Fruit fly (Drosophila melanogaster) whole organism, embryonic: ENCODE data around the gene Jarid2.

Source experiments
- ATbp ChIP-seq: fragments of 200-800 bp; sonication (Bioruptor generic); optimal IDR thresholded peaks from 2 replicates; lab custom pipeline; 2017; ENCODE audit warnings: missing biosample characterization, mild to moderate bottlenecking, missing genetic modification characterization, missing genetic modification reagents
- Ada2b ChIP-seq: fragments of 200-800 bp; sonication (Bioruptor generic); IDR thresholded peaks from 2 replicates; pipeline ENCODE4 v1.3.6; 2022; ENCODE audit warnings: missing biosample characterization, missing genetic modification characterization
- Adf1 ChIP-seq: fragments of 200-800 bp; sonication (Bioruptor generic); IDR thresholded peaks from 2 replicates; pipeline ENCODE4 v1.3.6; 2022; ENCODE audit warnings: missing biosample characterization, missing genetic modification characterization
- Aef1 ChIP-seq: fragments of 200-800 bp; sonication (Bioruptor generic); IDR thresholded peaks from 3 replicates; pipeline ENCODE4 v1.3.6; 2022; ENCODE audit warnings: missing biosample characterization, missing genetic modification characterization
- CG10462 ChIP-seq: fragments of 200-800 bp; sonication (Bioruptor generic); optimal IDR thresholded peaks from 2 replicates; lab custom pipeline; 2016; ENCODE audit warnings: missing biosample characterization, missing genetic modification characterization
- CG11504 ChIP-seq: fragments of 200-800 bp; sonication (Bioruptor generic); optimal IDR thresholded peaks from 3 replicates; lab custom pipeline; 2019; ENCODE audit warnings: missing biosample characterization, mild to moderate bottlenecking, missing genetic modification characterization, moderate library complexity
- CG11723 ChIP-seq: fragments of 200-800 bp; sonication (Bioruptor generic); optimal IDR thresholded peaks from 2 replicates; lab custom pipeline; 2017; ENCODE audit warnings: missing biosample characterization, mild to moderate bottlenecking, missing genetic modification characterization
- CG12299 ChIP-seq: fragments of 200-800 bp; sonication (Bioruptor generic); optimal IDR thresholded peaks from 2 replicates; lab custom pipeline; 2018; ENCODE audit warnings: missing biosample characterization, mild to moderate bottlenecking, missing genetic modification characterization
- CG12391 ChIP-seq: fragments of 200-800 bp; sonication (Bioruptor generic); optimal IDR thresholded peaks from 3 replicates; lab custom pipeline; 2018; ENCODE audit warnings: missing biosample characterization, mild to moderate bottlenecking, missing genetic modification characterization, moderate library complexity
- CG1602 ChIP-seq: fragments of 200-800 bp; sonication (Bioruptor generic); optimal IDR thresholded peaks from 3 replicates; lab custom pipeline; 2016; ENCODE audit warnings: missing biosample characterization, missing genetic modification characterization
- CG16815 ChIP-seq: fragments of 200-800 bp; sonication (Bioruptor generic); optimal IDR thresholded peaks from 3 replicates; lab custom pipeline; 2017; ENCODE audit warnings: missing biosample characterization, mild to moderate bottlenecking, missing genetic modification characterization
- CG18262 ChIP-seq: fragments of 200-800 bp; optimal IDR thresholded peaks from 3 replicates; lab custom pipeline; 2019; ENCODE audit warnings: missing biosample characterization, mild to moderate bottlenecking, missing genetic modification characterization, moderate library complexity
- CG30431 ChIP-seq: fragments of 200-800 bp; sonication (Bioruptor generic); optimal IDR thresholded peaks from 2 replicates; lab custom pipeline; 2017; ENCODE audit warnings: missing biosample characterization, missing genetic modification characterization
- CG33557 ChIP-seq: fragments of 200-800 bp; sonication (Bioruptor generic); optimal IDR thresholded peaks from 2 replicates; lab custom pipeline; 2019; ENCODE audit warnings: missing biosample characterization, mild to moderate bottlenecking, missing genetic modification characterization, moderate library complexity
- CG3726 ChIP-seq: fragments of 200-800 bp; sonication (Bioruptor generic); IDR thresholded peaks from 3 replicates; pipeline ENCODE4, ENCODE4 v1.3.6; 2022; ENCODE audit warnings: missing biosample characterization, missing genetic modification characterization
- CG4730 ChIP-seq: fragments of 200-800 bp; sonication (Bioruptor generic); IDR thresholded peaks from 2 replicates; pipeline ENCODE4 v1.3.6; 2022; ENCODE audit warnings: missing biosample characterization, missing genetic modification characterization
- CG4820 ChIP-seq: fragments of 200-800 bp; sonication (Bioruptor generic); optimal IDR thresholded peaks from 3 replicates; lab custom pipeline; 2016; ENCODE audit warnings: missing biosample characterization, missing genetic modification characterization
- CG5953 ChIP-seq: fragments of 200-800 bp; sonication (Bioruptor generic); IDR thresholded peaks from 2 replicates; pipeline ENCODE4 v1.3.6; 2022; ENCODE audit warnings: missing biosample characterization, missing genetic modification characterization
- CG6765 ChIP-seq: fragments of 200-800 bp; sonication (Bioruptor generic); optimal IDR thresholded peaks from 3 replicates; lab custom pipeline; 2017; ENCODE audit warnings: missing biosample characterization, mild to moderate bottlenecking, missing genetic modification characterization
- CG7839 ChIP-seq: fragments of 200-800 bp; sonication (Bioruptor generic); optimal IDR thresholded peaks from 3 replicates; lab custom pipeline; 2018; ENCODE audit warnings: missing biosample characterization, mild to moderate bottlenecking, missing genetic modification characterization, moderate library complexity
- CG7963 ChIP-seq: fragments of 200-800 bp; sonication (Bioruptor generic); IDR thresholded peaks from 3 replicates; pipeline ENCODE4 v1.3.6; 2022; ENCODE audit warnings: missing biosample characterization, missing genetic modification characterization; ENCODE audit not compliant: partially characterized antibody
- CG8478 ChIP-seq: fragments of >200 bp; optimal IDR thresholded peaks from 2 replicates; lab custom pipeline; 2018
- CG8944 ChIP-seq: fragments of 200-800 bp; sonication (Bioruptor generic); optimal IDR thresholded peaks from 3 replicates; lab custom pipeline; 2016; ENCODE audit warnings: missing biosample characterization, missing genetic modification characterization
- CrebB ChIP-seq: fragments of 200-800 bp; sonication (Bioruptor generic); optimal IDR thresholded peaks from 3 replicates; lab custom pipeline; 2018; ENCODE audit warnings: missing biosample characterization, mild to moderate bottlenecking, missing genetic modification characterization
- D19B ChIP-seq: fragments of 200-800 bp; sonication (Bioruptor generic); optimal IDR thresholded peaks from 2 replicates; lab custom pipeline; 2017; ENCODE audit warnings: missing biosample characterization, mild to moderate bottlenecking, missing genetic modification characterization
- Dbx ChIP-seq: fragments of 200-800 bp; sonication (Bioruptor generic); IDR thresholded peaks from 3 replicates; pipeline ENCODE4 v1.3.6; 2022; ENCODE audit warnings: missing biosample characterization, missing genetic modification characterization
- Eip74EF ChIP-seq, 2 experiments: fragments of 200-800 bp in 1 of 2; fragments of >200 bp in 1 of 2; sonication (Bioruptor generic) in 1 of 2; optimal IDR thresholded peaks; 2 replicates each; lab custom pipeline; 2017 to 2019; ENCODE audit warnings: missing biosample characterization in 2 of 2, missing genetic modification characterization in 2 of 2, mild to moderate bottlenecking in 1 of 2, moderate library complexity in 1 of 2
- H2.0 ChIP-seq: fragments of 200-800 bp; sonication (Bioruptor generic); IDR thresholded peaks from 2 replicates; pipeline ENCODE4 v1.3.6; 2022; ENCODE audit warnings: missing biosample characterization, missing genetic modification characterization
- Neu2 ChIP-seq: fragments of 200-800 bp; sonication (Bioruptor generic); optimal IDR thresholded peaks from 3 replicates; lab custom pipeline; 2016; ENCODE audit warnings: missing biosample characterization, missing genetic modification characterization, borderline replicate concordance
- Oli ChIP-seq: fragments of 200-800 bp; sonication (Bioruptor generic); optimal IDR thresholded peaks from 2 replicates; lab custom pipeline; 2018; ENCODE audit warnings: missing biosample characterization, mild to moderate bottlenecking, missing genetic modification characterization, moderate library complexity
- Optix ChIP-seq: fragments of 200-800 bp; sonication (Bioruptor generic); IDR thresholded peaks from 3 replicates; pipeline ENCODE4 v1.3.6; 2022; ENCODE audit warnings: missing biosample characterization, missing genetic modification characterization
- Pdp1 ChIP-seq, 2 experiments: fragments of 200-800 bp; sonication (Bioruptor generic); optimal IDR thresholded peaks; 3 replicates each; lab custom pipeline; 2016; ENCODE audit warnings: missing biosample characterization in 2 of 2, missing genetic modification characterization in 2 of 2, mild to moderate bottlenecking in 1 of 2, moderate library complexity in 1 of 2
- Sox102F ChIP-seq: fragments of 200-800 bp; sonication (Bioruptor generic); optimal IDR thresholded peaks from 2 replicates; lab custom pipeline; 2018; ENCODE audit warnings: missing biosample characterization, mild to moderate bottlenecking, missing genetic modification characterization, moderate library complexity
- Taf1 ChIP-seq: fragments of 200-800 bp; sonication (Bioruptor generic); IDR thresholded peaks from 2 replicates; pipeline ENCODE4 v1.3.6; 2022; ENCODE audit warnings: missing biosample characterization, missing genetic modification characterization
- Trl ChIP-seq, 3 experiments: fragments of >200 bp in 2 of 3; fragments of 200-800 bp in 1 of 3; sonication (Bioruptor generic) in 1 of 3; optimal IDR thresholded peaks; 2 replicates in 1 of 3; 3 replicates in 2 of 3; lab custom pipeline; 2016 to 2017; ENCODE audit warnings: missing biosample characterization in 1 of 3, missing genetic modification characterization in 1 of 3
- Xbp1 ChIP-seq: fragments of 200-800 bp; sonication (Bioruptor generic); optimal IDR thresholded peaks from 3 replicates; lab custom pipeline; 2016; ENCODE audit warnings: missing biosample characterization, mild to moderate bottlenecking, missing genetic modification characterization
- YL-1 ChIP-seq: fragments of 200-800 bp; sonication (Bioruptor generic); optimal IDR thresholded peaks from 3 replicates; lab custom pipeline; 2017; ENCODE audit warnings: missing biosample characterization, mild to moderate bottlenecking, missing genetic modification characterization
- aop ChIP-seq: fragments of 200-800 bp; sonication (Bioruptor generic); IDR thresholded peaks from 2 replicates; pipeline ENCODE4 v1.3.6; 2022; ENCODE audit warnings: missing biosample characterization, missing genetic modification characterization
- ap ChIP-seq: fragments of 200-800 bp; sonication (Bioruptor generic); IDR thresholded peaks from 2 replicates; pipeline ENCODE4 v1.3.6; 2022; ENCODE audit warnings: missing biosample characterization, missing genetic modification characterization
- dati ChIP-seq: fragments of 200-800 bp; sonication (Bioruptor generic); IDR thresholded peaks from 2 replicates; pipeline ENCODE4 v1.3.6; 2022; ENCODE audit warnings: missing biosample characterization, missing genetic modification characterization
- eve ChIP-seq, 2 experiments: fragments of >200 bp; optimal IDR thresholded peaks; 2 replicates each; lab custom pipeline; 2017; ENCODE audit warnings: missing biosample characterization in 2 of 2, missing genetic modification characterization in 2 of 2
- gcm ChIP-seq: fragments of 200-800 bp; sonication (Bioruptor generic); optimal IDR thresholded peaks from 2 replicates; lab custom pipeline; 2019; ENCODE audit warnings: missing biosample characterization, mild to moderate bottlenecking, missing genetic modification characterization, moderate library complexity
- gfzf ChIP-seq: fragments of 200-800 bp; sonication (Bioruptor generic); optimal IDR thresholded peaks from 2 replicates; lab custom pipeline; 2016; ENCODE audit warnings: missing biosample characterization, mild to moderate bottlenecking, missing genetic modification characterization, moderate library complexity
- gro ChIP-seq: fragments of 200-800 bp; sonication (Bioruptor generic); optimal IDR thresholded peaks from 2 replicates; lab custom pipeline; 2016; ENCODE audit warnings: missing biosample characterization, missing genetic modification characterization
- jing ChIP-seq: fragments of 200-800 bp; sonication (Bioruptor generic); optimal IDR thresholded peaks from 2 replicates; lab custom pipeline; 2018; ENCODE audit warnings: missing biosample characterization, mild to moderate bottlenecking, missing genetic modification characterization
- kni ChIP-seq: fragments of 200-800 bp; sonication (Bioruptor generic); optimal IDR thresholded peaks from 3 replicates; lab custom pipeline; 2017; ENCODE audit warnings: mild to moderate bottlenecking, missing biosample characterization, missing genetic modification reagents, missing genetic modification characterization
- nmo ChIP-seq: fragments of 200-800 bp; sonication (Bioruptor generic); optimal IDR thresholded peaks from 2 replicates; lab custom pipeline; 2018; ENCODE audit warnings: missing biosample characterization, mild to moderate bottlenecking, missing genetic modification characterization, moderate library complexity
- pita ChIP-seq: fragments of 200-800 bp; sonication (Bioruptor generic); optimal IDR thresholded peaks from 2 replicates; lab custom pipeline; 2017; ENCODE audit warnings: missing biosample characterization, mild to moderate bottlenecking, missing genetic modification characterization
- schlank ChIP-seq: fragments of 200-800 bp; sonication (Bioruptor generic); optimal IDR thresholded peaks from 2 replicates; lab custom pipeline; 2018; ENCODE audit warnings: missing biosample characterization, mild to moderate bottlenecking, missing genetic modification characterization
- vvl ChIP-seq: fragments of 200-800 bp; sonication (Bioruptor generic); IDR thresholded peaks from 2 replicates; pipeline ENCODE4 v1.3.6; 2022; ENCODE audit warnings: missing biosample characterization, missing genetic modification characterization

Jarid2 gene

dm6 chr3L:9465652-9466244 lies 11.1 kb upstream of the Jarid2 start (continued):
- TF ChIP-seq ATbp (no peak), Neu2 (GFP tag; lab: Kevin White, UChicago) (no peak), CG30431 (GFP tag; lab: Kevin White, UChicago) (no peak), CG12299 (tag; lab: Kevin White, UChicago) (no peak), CG11504 (tag; lab: Kevin White, UChicago) (no peak), jing (GFP tag; lab: Kevin White, UChicago) (no peak), CG5953 (GFP tag; lab: Robert Waterston, UW) (no peak), ap (no peak), pita (no peak), CG11723 (GFP tag; lab: Kevin White, UChicago) (no peak), kni (GFP tag; lab: Kevin White, UChicago) (peak; percentile 71), Taf1 (GFP tag; lab: Robert Waterston, UW) (no peak), gfzf (no peak), Oli (tag; lab: Kevin White, UChicago) (no peak), nmo (GFP tag; lab: Kevin White, UChicago) (no peak), CG6765 (GFP tag; lab: Kevin White, UChicago) (no peak), CG7839 (no peak), aop (no peak), CG12391 (tag; lab: Kevin White, UChicago) (no peak), CG8944 (GFP tag; lab: Kevin White, UChicago) (no peak), CG1602 (GFP tag; lab: Kevin White, UChicago) (no peak), CG4820 (GFP tag; lab: Kevin White, UChicago) (no peak), CG16815 (GFP tag; lab: Kevin White, UChicago) (no peak), H2.0 (GFP tag; lab: Robert Waterston, UW) (no peak), Xbp1 (GFP tag; lab: Kevin White, UChicago) (no peak), CG18262 (tag; lab: Kevin White, UChicago) (no peak), Ada2b (no peak), Sox102F (GFP tag; lab: Kevin White, UChicago) (no peak), Aef1 (GFP tag; lab: Robert Waterston, UW) (no peak), Trl (optimal IDR thresholded peaks at IDR 0.05; lab: Kevin White, UChicago) (peak; percentile 83 to 84), Trl (GFP tag; optimal IDR thresholded peaks at IDR 0.05; lab: Kevin White, UChicago) (no peak), D19B (GFP tag; lab: Kevin White, UChicago) (no peak), CG33557 (GFP tag; lab: Kevin White, UChicago) (peak; percentile 1), Dbx (GFP tag; lab: Robert Waterston, UW) (0 out of 3 replicates have a peak, but pooled peaks have one; percentile 16), CG3726 (no peak), vvl (GFP tag; lab: Robert Waterston, UW) (peak; percentile 29; the same call in 1 of the 2 replicates), CG7963 (GFP tag; lab: Robert Waterston, UW) (no peak), gro (no peak), Pdp1 (GFP tag; optimal IDR thresholded peaks at IDR 0.05; lab: Kevin White, UChicago) (peak in 1 of 2 experiments; percentile 88), schlank (tag; lab: Kevin White, UChicago) (no peak), CG4730 (GFP tag; lab: Robert Waterston, UW) (no peak), CrebB (tag; lab: Kevin White, UChicago) (peak; percentile 22), CG10462 (GFP tag; lab: Kevin White, UChicago) (no peak), dati (GFP tag; lab: Robert Waterston, UW) (no peak), YL-1 (GFP tag; lab: Kevin White, UChicago) (no peak), Adf1 (GFP tag; lab: Robert Waterston, UW) (peak; percentile 51; the same call in 1 of the 2 replicates), Eip74EF (GFP tag; optimal IDR thresholded peaks at IDR 0.05; lab: Kevin White, UChicago) (no peak), Optix (GFP tag; lab: Robert Waterston, UW) (no peak), eve (GFP tag; optimal IDR thresholded peaks at IDR 0.05; lab: Kevin White, UChicago) (no peak), gcm (GFP tag; lab: Kevin White, UChicago) (no peak), CG8478 (lab: Kevin White, UChicago) (peak; percentile 77)
